Fruit fly (Drosophila melanogaster) Kc167 (cell line): Measurements from ENCODE around the gene tnc.

Experiments
- Myc ChIP-seq: fragments of >200 bp; optimal IDR thresholded peaks from 2 replicates; lab custom pipeline; 2017; ENCODE audit warnings: missing external identifiers
- Sin3A ChIP-seq: fragments of >200 bp; optimal IDR thresholded peaks from 2 replicates; lab custom pipeline; 2018; ENCODE audit warnings: missing external identifiers
- h ChIP-seq: fragments of >200 bp; optimal IDR thresholded peaks from 3 replicates; lab custom pipeline; 2018; ENCODE audit warnings: missing external identifiers
- insv ChIP-seq: fragments of >200 bp; optimal IDR thresholded peaks from 3 replicates; lab custom pipeline; 2018; ENCODE audit warnings: missing external identifiers
- psq ChIP-seq: fragments of >200 bp; optimal IDR thresholded peaks from 2 replicates; lab custom pipeline; 2017; ENCODE audit warnings: missing external identifiers
- ttk ChIP-seq: sonication (Bioruptor generic); optimal IDR thresholded peaks from 2 replicates; lab custom pipeline; 2017; ENCODE audit warnings: missing external identifiers

Gene tnc

dm6 chr3R:24970323-24971067 lies 13.7 kb upstream of the tnc start:
- no peak for TF ChIP-seq Myc (lab: Kevin White, UChicago)
- TF ChIP-seq insv (lab: Kevin White, UChicago), result no peak

- TF ChIP-seq psq (lab: Kevin White, UChicago) (no peak), insv (lab: Kevin White, UChicago) (no peak), Sin3A (lab: Kevin White, UChicago) (no peak), ttk (lab: Kevin White, UChicago) (no peak), Myc (lab: Kevin White, UChicago) (no peak), h (no peak)
Measured at dm6 chr3R:24974762-24975432, 9.3 kb upstream of the tnc start.

dm6 chr3R:24976144-24976543 lies 8.0 kb upstream of the tnc start:
- TF ChIP-seq psq (lab: Kevin White, UChicago) (no peak), ttk (lab: Kevin White, UChicago) (no peak), h (no peak), insv (lab: Kevin White, UChicago) (no peak), Sin3A (lab: Kevin White, UChicago) (no peak), Myc (lab: Kevin White, UChicago) (no peak)

- no peak for TF ChIP-seq psq (lab: Kevin White, UChicago)
- no peak for TF ChIP-seq Sin3A (lab: Kevin White, UChicago)
- TF ChIP-seq insv (lab: Kevin White, UChicago), result no peak
- TF ChIP-seq ttk (lab: Kevin White, UChicago), result no peak
- TF ChIP-seq Myc (lab: Kevin White, UChicago), result no peak
- no peak for TF ChIP-seq h
Measured at dm6 chr3R:24985029-24985685, 973 bp downstream of the tnc start.

- no peak for TF ChIP-seq Sin3A (lab: Kevin White, UChicago)
- TF ChIP-seq insv (lab: Kevin White, UChicago), result no peak
- no peak for TF ChIP-seq psq (lab: Kevin White, UChicago)
- TF ChIP-seq Myc (lab: Kevin White, UChicago), result no peak
- TF ChIP-seq ttk (lab: Kevin White, UChicago), result no peak
- TF ChIP-seq h, result no peak
Measured at dm6 chr3R:24996502-24996901, 12.3 kb downstream of the tnc start.

- TF ChIP-seq insv (lab: Kevin White, UChicago) (no peak), h (no peak), psq (lab: Kevin White, UChicago) (no peak)
Measured at dm6 chr3R:24997287-24997686, 13.1 kb downstream of the tnc start.

dm6 chr3R:24999575-24999974 lies 15.4 kb downstream of the tnc start:
- no peak for TF ChIP-seq Sin3A (lab: Kevin White, UChicago)
- TF ChIP-seq psq (lab: Kevin White, UChicago), result no peak
- TF ChIP-seq insv (lab: Kevin White, UChicago), result no peak
- no peak for TF ChIP-seq h
- TF ChIP-seq Myc (lab: Kevin White, UChicago), result no peak
- TF ChIP-seq ttk (lab: Kevin White, UChicago), result no peak

dm6 chr3R:25002257-25002656 lies 18.1 kb downstream of the tnc start:
- TF ChIP-seq ttk (lab: Kevin White, UChicago) (no peak), Myc (lab: Kevin White, UChicago) (no peak)

- TF ChIP-seq Sin3A (lab: Kevin White, UChicago) (no peak), psq (lab: Kevin White, UChicago) (no peak), ttk (lab: Kevin White, UChicago) (no peak), h (no peak), insv (lab: Kevin White, UChicago) (no peak)
Measured at dm6 chr3R:25004064-25004463, 19.9 kb downstream of the tnc start.

dm6 chr3R:25004763-25005162 lies 20.6 kb downstream of the tnc start:
- TF ChIP-seq h (no peak), Myc (lab: Kevin White, UChicago) (no peak), psq (lab: Kevin White, UChicago) (no peak)

- TF ChIP-seq ttk (lab: Kevin White, UChicago), result no peak
- no peak for TF ChIP-seq insv (lab: Kevin White, UChicago)
- TF ChIP-seq psq (lab: Kevin White, UChicago), result no peak
- TF ChIP-seq Sin3A (lab: Kevin White, UChicago), result no peak
- no peak for TF ChIP-seq h
- TF ChIP-seq Myc (lab: Kevin White, UChicago), result no peak
Measured at dm6 chr3R:25005748-25006147, 21.6 kb downstream of the tnc start.

- TF ChIP-seq Sin3A (lab: Kevin White, UChicago) (no peak), h (no peak), psq (lab: Kevin White, UChicago) (no peak), Myc (lab: Kevin White, UChicago) (no peak), ttk (lab: Kevin White, UChicago) (no peak), insv (lab: Kevin White, UChicago) (no peak)
Measured at dm6 chr3R:25009745-25010446, 25.7 kb downstream of the tnc start.
